Fruit fly (Drosophila melanogaster): ENCODE measurements around the gene CG44002.

The CG44002 gene

DNA sequence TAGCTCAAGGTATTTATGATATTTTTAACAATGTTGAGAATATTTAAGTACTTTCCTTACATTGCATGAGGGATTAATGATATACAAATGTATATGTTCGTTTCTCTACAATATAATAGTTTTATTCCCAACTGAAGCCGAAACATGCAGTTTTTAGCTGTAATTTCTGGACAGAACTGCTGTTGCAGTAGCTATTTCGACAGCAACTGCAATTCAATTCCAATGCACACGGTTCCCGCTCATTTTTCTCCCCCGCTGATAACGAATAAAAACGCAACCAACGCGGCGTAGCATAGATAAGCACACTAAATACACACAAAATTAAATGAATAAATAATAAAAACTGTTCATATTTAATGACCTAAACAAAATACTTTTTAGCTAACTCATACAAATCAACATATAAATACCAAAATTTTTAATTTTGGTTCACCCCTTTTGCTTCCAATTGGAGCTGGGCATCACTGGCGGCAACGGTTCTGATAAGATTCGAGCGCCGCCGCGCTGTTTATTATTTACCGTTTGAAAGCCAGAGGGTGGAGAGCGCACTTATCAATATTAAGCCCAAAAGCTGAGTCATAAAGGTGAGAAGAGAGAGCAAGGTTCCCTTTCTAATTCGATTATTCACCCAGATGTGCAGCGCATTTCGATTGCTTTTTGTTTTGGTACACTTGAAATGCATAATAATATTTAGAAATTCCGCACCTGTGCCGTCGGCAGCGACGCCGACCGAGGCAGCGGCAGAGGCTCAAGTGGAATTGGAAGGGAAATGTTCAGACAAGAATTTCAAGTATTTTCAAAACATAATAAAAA is 12.4 kb downstream of the CG44002 start (continued):
- TF ChIP-seq so (GFP tag; IDR thresholded peaks at IDR 0.05) (peak; percentile 36; the same call in 1 of the 3 replicates), tio (GFP tag; optimal IDR thresholded peaks at IDR 0.05) (no peak), dmrt11E (tag; optimal IDR thresholded peaks at IDR 0.05) (peak; percentile 15), lola (GFP tag; optimal IDR thresholded peaks at IDR 0.05) (peak in 1 of 3 experiments; percentile 47), tap (tag; optimal IDR thresholded peaks at IDR 0.05) (no peak), CG13287 (GFP tag; IDR thresholded peaks at IDR 0.05; ENCODE audit: partially characterized antibody) (peak; percentile 52), aop (GFP tag; IDR thresholded peaks at IDR 0.05) (no peak), CG17912 (GFP tag; optimal IDR thresholded peaks at IDR 0.05) (no peak), Kr (GFP tag; optimal IDR thresholded peaks at IDR 0.05) (peak; percentile 96), CG12071 (GFP tag; optimal IDR thresholded peaks at IDR 0.05) (peak; percentile 26), CG12299 (tag; optimal IDR thresholded peaks at IDR 0.05) (peak; percentile 9), sens (GFP tag) (peak; percentile 84), unpg (GFP tag; optimal IDR thresholded peaks at IDR 0.05) (peak; percentile 30), org-1 (GFP tag; optimal IDR thresholded peaks at IDR 0.05) (peak; percentile 2), lilli (GFP tag; optimal IDR thresholded peaks at IDR 0.05) (peak; percentile 19), corto (GFP tag; optimal IDR thresholded peaks at IDR 0.05) (peak; percentile 0), HLHmδ (GFP tag; optimal IDR thresholded peaks at IDR 0.05) (no peak), Pdp1 (GFP tag; optimal IDR thresholded peaks at IDR 0.05) (peak in 1 of 2 experiments; percentile 23), amos (GFP tag; IDR thresholded peaks at IDR 0.05; ENCODE audit: partially characterized antibody) (peak; percentile 33; the same call in 1 of the 2 replicates), salm (tag; optimal IDR thresholded peaks at IDR 0.05) (peak; percentile 11), CG7987 (GFP tag; optimal IDR thresholded peaks at IDR 0.05) (peak; percentile 18), Sox102F (GFP tag; optimal IDR thresholded peaks at IDR 0.05) (peak; percentile 16), chn (GFP tag; optimal IDR thresholded peaks at IDR 0.05) (no peak), CG7372 (GFP tag; IDR thresholded peaks at IDR 0.05) (no peak), row (GFP tag; IDR thresholded peaks at IDR 0.05) (peak; percentile 57), lbe (GFP tag; optimal IDR thresholded peaks at IDR 0.05) (no peak), CG12219 (GFP tag; optimal IDR thresholded peaks at IDR 0.05) (no peak), CG8924 (tag; optimal IDR thresholded peaks at IDR 0.05) (peak; percentile 21), gsb-n (tag; optimal IDR thresholded peaks at IDR 0.05) (peak; percentile 6), CG6689 (GFP tag; IDR thresholded peaks at IDR 0.05) (peak; percentile 27; the same call in 1 of the 2 replicates), tup (GFP tag; optimal IDR thresholded peaks at IDR 0.05) (no peak), MTF-1 (GFP tag; optimal IDR thresholded peaks at IDR 0.05; ENCODE audit: borderline replicate concordance) (peak; percentile 26), Adf1 (GFP tag; IDR thresholded peaks at IDR 0.05) (peak; percentile 90), kay (GFP tag; optimal IDR thresholded peaks at IDR 0.05) (peak; percentile 51), nmo (GFP tag; optimal IDR thresholded peaks at IDR 0.05) (no peak), ase (GFP tag; IDR thresholded peaks at IDR 0.05) (0 out of 3 replicates have a peak, but pooled peaks have one; percentile 21), CG10267 (tag; optimal IDR thresholded peaks at IDR 0.05) (no peak), CG10209 (GFP tag; optimal IDR thresholded peaks at IDR 0.05) (no peak), CG2199 (GFP tag; IDR thresholded peaks at IDR 0.05) (peak; percentile 96), Hand (GFP tag; optimal IDR thresholded peaks at IDR 0.05) (peak; percentile 26), vvl (GFP tag; IDR thresholded peaks at IDR 0.05) (peak; percentile 28), knrl (GFP tag; IDR thresholded peaks at IDR 0.05; ENCODE audit: partially characterized antibody) (0 out of 3 replicates have a peak, but pooled peaks have one; percentile 9), chm (GFP tag; IDR thresholded peaks at IDR 0.05) (0 out of 2 replicates have a peak, but pooled peaks have one; percentile 49), D19B (GFP tag; optimal IDR thresholded peaks at IDR 0.05) (no peak), CG13123 (GFP tag; optimal IDR thresholded peaks at IDR 0.05) (no peak), sqz (GFP tag; optimal IDR thresholded peaks at IDR 0.05) (no peak), CG15269 (tag; optimal IDR thresholded peaks at IDR 0.05) (peak; percentile 34)
